Worm (Caenorhabditis elegans) whole organism, L4 larva: ENCODE measurements around the gene talp-3.

Experiments
- F49E8.2 ChIP-seq: sonication (generic microtip); optimal IDR thresholded peaks from 2 replicates; lab custom pipeline; 2016; ENCODE audit warnings: missing compliant biosample characterization, mild to moderate bottlenecking, missing genetic modification characterization, borderline replicate concordance
- lin-38 ChIP-seq: fragments of 200-800 bp; sonication (Bioruptor generic); IDR thresholded peaks from 2 replicates; pipeline ENCODE4 v1.3.6; 2022; ENCODE audit warnings: missing genetic modification reagents, missing genetic modification characterization, missing compliant biosample characterization
- mep-1 ChIP-seq: fragments of 150-350 bp; sonication (generic microtip); optimal IDR thresholded peaks from 3 replicates; lab custom pipeline; 2014; ENCODE audit warnings: missing biosample characterization, missing genetic modification characterization
- nhr-25 ChIP-seq: sonication (generic microtip); optimal IDR thresholded peaks from 2 replicates; lab custom pipeline; 2017; ENCODE audit warnings: missing genetic modification characterization, mild to moderate bottlenecking, missing compliant biosample characterization, antibody characterized with exemption, moderate library complexity, borderline replicate concordance; ENCODE audit not compliant: insufficient read depth
- snpc-4 ChIP-seq: fragments of 150-350 bp; optimal IDR thresholded peaks from 2 replicates; lab custom pipeline; 2014; ENCODE audit warnings: missing biosample characterization, missing genetic modification characterization

DNA sequence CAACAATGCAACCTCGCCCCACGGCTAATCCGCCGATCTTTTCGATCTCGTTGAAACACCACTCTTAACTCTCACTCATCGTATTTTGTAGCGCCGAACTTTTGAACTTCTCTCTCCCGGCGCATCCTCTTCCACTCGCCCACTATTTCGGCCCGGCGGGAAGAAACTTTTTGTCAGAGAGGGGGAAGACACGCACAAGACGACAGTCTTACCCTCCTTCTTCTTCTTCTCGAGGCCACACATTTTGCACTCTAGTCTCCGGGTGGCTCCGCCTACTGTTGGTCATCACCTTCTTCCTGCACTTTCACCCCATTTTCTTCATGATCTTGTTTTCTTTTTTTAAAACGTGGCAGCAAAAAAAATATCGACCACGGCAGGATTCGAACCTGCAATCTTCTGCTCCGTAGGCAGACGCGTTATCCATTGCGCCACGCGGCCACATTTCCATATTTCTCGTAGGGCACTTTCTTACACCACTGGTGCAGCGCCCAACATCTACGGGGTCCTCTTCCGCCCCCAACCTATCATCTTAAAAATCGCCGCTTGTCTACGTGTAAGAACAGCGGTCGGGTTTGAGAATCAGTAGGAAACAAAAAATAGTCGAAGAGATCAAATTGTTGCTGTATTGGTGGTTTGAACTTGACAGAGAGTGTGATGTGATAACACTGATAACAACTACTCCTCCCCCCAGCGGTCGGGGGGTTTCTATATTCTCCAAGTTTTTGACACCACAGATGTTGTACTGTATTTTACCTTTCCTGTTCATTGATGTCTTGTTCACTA, 42.0 kb downstream of the talp-3 start:
- TF ChIP-seq lin-38 (GFP tag; lab: Robert Waterston, UW) (peak; percentile 53; the same call in 1 of the 2 replicates), mep-1 (tag; lab: Kevin White, UChicago) (peak; percentile 73), F49E8.2 (tag; lab: Kevin White, UChicago) (no peak), snpc-4 (no peak), nhr-25 (tag; lab: Kevin White, UChicago) (peak; percentile 75)
